Worm (Caenorhabditis elegans): ENCODE measurements around the gene gst-17.

gst-17 gene

ce11 chrII:13677927-13678326 lies 47.3 kb upstream of the gst-17 start:
- TF ChIP-seq fkh-8 (tag; optimal IDR thresholded peaks at IDR 0.05) (no peak), fkh-4 (tag; optimal IDR thresholded peaks at IDR 0.05; ENCODE audit: borderline replicate concordance) (no peak), mep-1 (tag; optimal IDR thresholded peaks at IDR 0.05) (no peak), nhr-84 (tag; optimal IDR thresholded peaks at IDR 0.05) (no peak), mdl-1 (tag; optimal IDR thresholded peaks at IDR 0.05) (no peak), tlp-1 (tag; optimal IDR thresholded peaks at IDR 0.05) (no peak), snu-23 (GFP tag; optimal IDR thresholded peaks at IDR 0.05) (no peak), grh-1 (GFP tag; IDR thresholded peaks at IDR 0.05) (no peak), isw-1 (GFP tag; IDR thresholded peaks at IDR 0.05) (no peak), snpc-4 (tag; optimal IDR thresholded peaks at IDR 0.05) (no peak), lin-15B (tag; optimal IDR thresholded peaks at IDR 0.05) (no peak), unc-30 (tag; optimal IDR thresholded peaks at IDR 0.05) (no peak), xbp-1 (tag; optimal IDR thresholded peaks at IDR 0.05) (no peak)

ce11 chrII:13675212-13675611 lies 44.6 kb upstream of the gst-17 start:
- no peak for TF ChIP-seq lir-3 (tag; optimal IDR thresholded peaks at IDR 0.05; ENCODE audit: poor library complexity)
- TF ChIP-seq nhr-85 (tag): peak; percentile 66
- no peak for TF ChIP-seq ceh-63 (GFP tag; optimal IDR thresholded peaks at IDR 0.05)
- peak in 1 of 2 experiments; percentile 33 for TF ChIP-seq lin-35 (GFP tag; optimal IDR thresholded peaks at IDR 0.05)
- TF ChIP-seq ama-1 (optimal IDR thresholded peaks at IDR 0.05): no peak
- peak; percentile 42 for TF ChIP-seq unc-130 (tag; optimal IDR thresholded peaks at IDR 0.05)
- no peak for TF ChIP-seq unc-98 (GFP tag; IDR thresholded peaks at IDR 0.05)
- peak; percentile 10 for TF ChIP-seq nhr-90 (tag; optimal IDR thresholded peaks at IDR 0.05; ENCODE audit: poor library complexity)
- TF ChIP-seq elt-3 (tag; optimal IDR thresholded peaks at IDR 0.05): peak in 1 of 6 experiments; percentile 40
- TF ChIP-seq nhr-19 (GFP tag; conservative IDR thresholded peaks at IDR 0.05): peak; percentile 25
- TF ChIP-seq nhr-20 (tag; optimal IDR thresholded peaks at IDR 0.05): peak; percentile 6
- peak in 1 of 2 experiments; percentile 12 for TF ChIP-seq mdl-1 (tag; optimal IDR thresholded peaks at IDR 0.05)
- peak; percentile 54 for TF ChIP-seq nhr-71 (tag; optimal IDR thresholded peaks at IDR 0.05)

ce11 chrII:13673605-13674193 lies 43.1 kb upstream of the gst-17 start:
- peak in 1 of 2 experiments; percentile 45 for TF ChIP-seq mdl-1 (tag; optimal IDR thresholded peaks at IDR 0.05)
- TF ChIP-seq nhr-90 (tag; optimal IDR thresholded peaks at IDR 0.05; ENCODE audit: poor library complexity): peak; percentile 33
- TF ChIP-seq lin-14 (GFP tag; optimal IDR thresholded peaks at IDR 0.05): peak; percentile 46
- TF ChIP-seq unc-98 (GFP tag; IDR thresholded peaks at IDR 0.05): no peak
- 0 out of 2 replicates have a peak, but pooled peaks have one; percentile 13 for TF ChIP-seq nhr-19 (GFP tag; conservative IDR thresholded peaks at IDR 0.05)
- TF ChIP-seq nhr-20 (tag; optimal IDR thresholded peaks at IDR 0.05): peak; percentile 42
- TF ChIP-seq sup-37 (GFP tag; optimal IDR thresholded peaks at IDR 0.05): no peak
- TF ChIP-seq rnt-1 (tag; optimal IDR thresholded peaks at IDR 0.05): peak; percentile 2
- peak; percentile 10 for TF ChIP-seq unc-130 (tag; optimal IDR thresholded peaks at IDR 0.05)
- TF ChIP-seq elt-3 (tag; optimal IDR thresholded peaks at IDR 0.05): peak in 2 of 6 experiments; percentile 27 to 59
- TF ChIP-seq isw-1 (GFP tag; IDR thresholded peaks at IDR 0.05): no peak
- peak in 1 of 2 experiments; percentile 26 for TF ChIP-seq lin-35 (GFP tag; optimal IDR thresholded peaks at IDR 0.05)
- peak; percentile 72 for TF ChIP-seq nhr-71 (tag; optimal IDR thresholded peaks at IDR 0.05)
- peak; percentile 42 for TF ChIP-seq snu-23 (GFP tag; optimal IDR thresholded peaks at IDR 0.05)
- peak; percentile 83 for TF ChIP-seq blmp-1 (tag; optimal IDR thresholded peaks at IDR 0.05)
- TF ChIP-seq nhr-85 (tag): peak; percentile 78
- no peak for TF ChIP-seq lir-3 (tag; optimal IDR thresholded peaks at IDR 0.05; ENCODE audit: poor library complexity)

DNA sequence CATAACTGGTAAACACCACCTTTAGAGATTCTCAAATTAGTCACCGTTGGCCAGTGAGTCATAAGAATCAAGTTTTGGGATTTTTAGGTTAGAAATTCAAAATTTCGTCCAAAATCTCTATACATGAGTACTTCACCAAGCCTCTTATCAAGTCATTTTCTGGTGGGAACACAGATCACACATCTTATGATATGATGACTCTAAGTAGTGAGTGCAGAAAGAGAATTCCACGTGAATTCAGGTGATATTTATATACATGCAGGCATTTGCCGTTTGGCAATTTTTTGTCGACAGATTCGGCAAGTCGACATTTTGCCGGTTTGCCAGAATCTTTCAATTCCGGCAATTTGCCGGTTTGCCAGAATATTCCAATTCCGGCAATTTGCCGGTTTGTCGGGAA lies 41.5 kb upstream of the gst-17 start:
- TF ChIP-seq pqm-1 (tag; optimal IDR thresholded peaks at IDR 0.05) (no peak), nhr-19 (GFP tag; conservative IDR thresholded peaks at IDR 0.05) (0 out of 2 replicates have a peak, but pooled peaks have one; percentile 8), nhr-77 (tag; optimal IDR thresholded peaks at IDR 0.05) (no peak), mef-2 (tag; optimal IDR thresholded peaks at IDR 0.05) (no peak), zip-4 (GFP tag; optimal IDR thresholded peaks at IDR 0.05) (no peak), unc-30 (tag; optimal IDR thresholded peaks at IDR 0.05) (no peak), efl-1 (optimal IDR thresholded peaks at IDR 0.05) (no peak), efl-1 (GFP tag; optimal IDR thresholded peaks at IDR 0.05 in 1 of 2) (no peak), nhr-11 (tag; optimal IDR thresholded peaks at IDR 0.05) (no peak), pax-3 (tag; optimal IDR thresholded peaks at IDR 0.05) (no peak), lin-39 (tag; optimal IDR thresholded peaks at IDR 0.05) (no peak), lsy-2 (tag; optimal IDR thresholded peaks at IDR 0.05) (no peak), lin-13 (GFP tag; optimal IDR thresholded peaks at IDR 0.05) (no peak), ztf-4 (tag; optimal IDR thresholded peaks at IDR 0.05) (no peak), F16B12.6 (tag; optimal IDR thresholded peaks at IDR 0.05) (no peak), nhr-71 (tag; optimal IDR thresholded peaks at IDR 0.05) (peak; percentile 37), lir-3 (tag; optimal IDR thresholded peaks at IDR 0.05; ENCODE audit: poor library complexity) (no peak), jun-1 (tag; optimal IDR thresholded peaks at IDR 0.05) (no peak), rnt-1 (tag; optimal IDR thresholded peaks at IDR 0.05) (no peak), nhr-85 (tag) (peak; percentile 60), unc-86 (tag; optimal IDR thresholded peaks at IDR 0.05) (no peak), aly-2 (tag; optimal IDR thresholded peaks at IDR 0.05) (no peak), sptf-1 (tag; optimal IDR thresholded peaks at IDR 0.05) (no peak), nhr-84 (tag; optimal IDR thresholded peaks at IDR 0.05) (no peak)
